Worm (Caenorhabditis elegans): ENCODE results near the gene T05A7.11.

ce11 chrII:4696055-4696454 lies 30.8 kb upstream of the T05A7.11 start:
- TF ChIP-seq F13C5.2 (tag; optimal IDR thresholded peaks at IDR 0.05) = no peak
- no peak for TF ChIP-seq hmg-4 (GFP tag; optimal IDR thresholded peaks at IDR 0.05)
